Fruit fly (Drosophila melanogaster) whole organism, embryonic: Measurements from ENCODE around the gene H15.

Experiments
- ATbp ChIP-seq: fragments of 200-800 bp; sonication (Bioruptor generic); optimal IDR thresholded peaks from 2 replicates; lab custom pipeline; 2017; ENCODE audit warnings: missing biosample characterization, mild to moderate bottlenecking, missing genetic modification characterization, missing genetic modification reagents
- BEAF-32 ChIP-seq: fragments of 200-800 bp; sonication (Bioruptor generic); optimal IDR thresholded peaks from 3 replicates; lab custom pipeline; 2017; ENCODE audit warnings: missing biosample characterization, missing genetic modification characterization, mild to moderate bottlenecking, moderate library complexity, missing genetic modification reagents
- CG10274 ChIP-seq: fragments of 200-800 bp; sonication (Bioruptor generic); optimal IDR thresholded peaks from 3 replicates; lab custom pipeline; 2017; ENCODE audit warnings: missing biosample characterization, mild to moderate bottlenecking, missing genetic modification characterization
- CG10366 ChIP-seq: fragments of 200-800 bp; sonication (Bioruptor generic); IDR thresholded peaks from 2 replicates; pipeline ENCODE4 v1.3.6; 2022; ENCODE audit warnings: missing biosample characterization, missing genetic modification characterization
- CG11560 ChIP-seq: fragments of 200-800 bp; sonication (Bioruptor generic); IDR thresholded peaks from 3 replicates; pipeline ENCODE4 v1.3.6; 2022; ENCODE audit warnings: missing biosample characterization, missing genetic modification characterization
- CG12942 ChIP-seq: fragments of 200-800 bp; sonication (Bioruptor generic); optimal IDR thresholded peaks from 3 replicates; lab custom pipeline; 2016; ENCODE audit warnings: missing biosample characterization, missing genetic modification characterization
- CG14860 ChIP-seq: fragments of 200-800 bp; sonication (Bioruptor generic); IDR thresholded peaks from 3 replicates; pipeline ENCODE4 v1.3.6; 2022; ENCODE audit warnings: missing biosample characterization, missing genetic modification characterization; ENCODE audit not compliant: partially characterized antibody
- CG17612 ChIP-seq: fragments of 200-800 bp; sonication (Bioruptor generic); IDR thresholded peaks from 2 replicates; pipeline ENCODE4 v1.3.6; 2022; ENCODE audit warnings: missing biosample characterization, missing genetic modification characterization
- CG17802 ChIP-seq: fragments of 200-800 bp; sonication (Bioruptor generic); optimal IDR thresholded peaks from 2 replicates; lab custom pipeline; 2018; ENCODE audit warnings: missing biosample characterization, mild to moderate bottlenecking, missing genetic modification characterization, moderate library complexity
- CG17829 ChIP-seq: fragments of 200-800 bp; optimal IDR thresholded peaks from 2 replicates; lab custom pipeline; 2019; ENCODE audit warnings: missing biosample characterization, mild to moderate bottlenecking, missing genetic modification characterization, moderate library complexity
- CG18764 ChIP-seq: fragments of 200-800 bp; sonication (Bioruptor generic); optimal IDR thresholded peaks from 3 replicates; lab custom pipeline; 2016; ENCODE audit warnings: missing biosample characterization, missing genetic modification characterization
- CG2116 ChIP-seq: fragments of 200-800 bp; sonication (Bioruptor generic); optimal IDR thresholded peaks from 3 replicates; lab custom pipeline; 2018; ENCODE audit warnings: missing biosample characterization, mild to moderate bottlenecking, missing genetic modification characterization
- CG30403 ChIP-seq: fragments of 200-800 bp; sonication (Bioruptor generic); optimal IDR thresholded peaks from 3 replicates; lab custom pipeline; 2016; ENCODE audit warnings: missing biosample characterization, missing genetic modification characterization
- CG31388 ChIP-seq: fragments of 200-800 bp; sonication (Bioruptor generic); optimal IDR thresholded peaks from 2 replicates; lab custom pipeline; 2016; ENCODE audit warnings: missing biosample characterization, missing genetic modification characterization
- CG32772 ChIP-seq: fragments of 200-800 bp; sonication (Bioruptor generic); IDR thresholded peaks from 2 replicates; pipeline ENCODE4 v1.3.6; 2022; ENCODE audit warnings: missing biosample characterization, missing genetic modification characterization
- CG33213 ChIP-seq: fragments of 200-800 bp; sonication (Bioruptor generic); optimal IDR thresholded peaks from 3 replicates; lab custom pipeline; 2016; ENCODE audit warnings: missing biosample characterization, missing genetic modification characterization
- CG3995 ChIP-seq: fragments of 200-800 bp; sonication (Bioruptor generic); optimal IDR thresholded peaks from 3 replicates; lab custom pipeline; 2016; ENCODE audit warnings: missing biosample characterization, missing genetic modification characterization
- CG43689 ChIP-seq: fragments of 200-800 bp; sonication (Bioruptor generic); IDR thresholded peaks from 2 replicates; pipeline ENCODE4 v1.3.6; 2022; ENCODE audit warnings: missing biosample characterization, missing genetic modification characterization
- CG4617 ChIP-seq: fragments of 200-800 bp; sonication (Bioruptor generic); optimal IDR thresholded peaks from 3 replicates; lab custom pipeline; 2016; ENCODE audit warnings: missing biosample characterization, missing genetic modification characterization, borderline replicate concordance
- CG6654 ChIP-seq: fragments of 200-800 bp; sonication (Bioruptor generic); optimal IDR thresholded peaks from 2 replicates; lab custom pipeline; 2017; ENCODE audit warnings: missing biosample characterization, mild to moderate bottlenecking, missing genetic modification characterization
- CG6689 ChIP-seq: fragments of 200-800 bp; sonication (Bioruptor generic); IDR thresholded peaks from 2 replicates; pipeline ENCODE4 v1.3.6; 2022; ENCODE audit warnings: missing biosample characterization, missing genetic modification characterization
- CG6791 ChIP-seq: fragments of 200-800 bp; sonication (Bioruptor generic); IDR thresholded peaks from 3 replicates; pipeline ENCODE4 v1.3.6; 2022; ENCODE audit warnings: missing biosample characterization, missing genetic modification characterization; ENCODE audit not compliant: partially characterized antibody
- CG7786 ChIP-seq: fragments of 200-800 bp; sonication (Bioruptor generic); optimal IDR thresholded peaks from 2 replicates; lab custom pipeline; 2016; ENCODE audit warnings: missing biosample characterization, missing genetic modification characterization
- CTCF ChIP-seq: fragments of 200-800 bp; sonication (Bioruptor generic); optimal IDR thresholded peaks from 2 replicates; lab custom pipeline; 2017; ENCODE audit warnings: missing biosample characterization, mild to moderate bottlenecking, missing genetic modification characterization, moderate library complexity
- Dbx ChIP-seq: fragments of 200-800 bp; sonication (Bioruptor generic); IDR thresholded peaks from 3 replicates; pipeline ENCODE4 v1.3.6; 2022; ENCODE audit warnings: missing biosample characterization, missing genetic modification characterization
- Dfd ChIP-seq, 2 experiments: fragments of >200 bp; optimal IDR thresholded peaks; 2 replicates each; lab custom pipeline; 2017; ENCODE audit warnings: missing biosample characterization in 2 of 2, missing genetic modification characterization in 2 of 2
- Doc3 ChIP-seq: fragments of 200-800 bp; sonication (Bioruptor generic); IDR thresholded peaks from 3 replicates; pipeline ENCODE4 v1.3.6; 2022; ENCODE audit warnings: missing biosample characterization, missing genetic modification characterization; ENCODE audit not compliant: partially characterized antibody
- Ets65A ChIP-seq: fragments of 200-800 bp; sonication (Bioruptor generic); peaks from one replicate; lab custom pipeline; 2016; ENCODE audit warnings: missing biosample characterization, missing genetic modification characterization
- H2.0 ChIP-seq: fragments of 200-800 bp; sonication (Bioruptor generic); IDR thresholded peaks from 2 replicates; pipeline ENCODE4 v1.3.6; 2022; ENCODE audit warnings: missing biosample characterization, missing genetic modification characterization
- Hand ChIP-seq: fragments of 200-800 bp; sonication (Bioruptor generic); optimal IDR thresholded peaks from 2 replicates; lab custom pipeline; 2017; ENCODE audit warnings: mild to moderate bottlenecking, missing biosample characterization, missing genetic modification reagents, missing genetic modification characterization
- Meics ChIP-seq: fragments of 200-800 bp; sonication (Bioruptor generic); optimal IDR thresholded peaks from 2 replicates; lab custom pipeline; 2017; ENCODE audit warnings: missing biosample characterization, mild to moderate bottlenecking, missing genetic modification characterization
- Poxn ChIP-seq: fragments of 200-800 bp; sonication (Bioruptor generic); IDR thresholded peaks from 2 replicates; pipeline ENCODE4 v1.3.6; 2022; ENCODE audit warnings: missing biosample characterization, missing genetic modification characterization
- Sox102F ChIP-seq: fragments of 200-800 bp; sonication (Bioruptor generic); optimal IDR thresholded peaks from 2 replicates; lab custom pipeline; 2018; ENCODE audit warnings: missing biosample characterization, mild to moderate bottlenecking, missing genetic modification characterization, moderate library complexity
- ac ChIP-seq: fragments of 200-800 bp; sonication (Bioruptor generic); optimal IDR thresholded peaks from 3 replicates; lab custom pipeline; 2017; ENCODE audit warnings: missing biosample characterization, mild to moderate bottlenecking, missing genetic modification characterization
- az2 ChIP-seq: fragments of 200-800 bp; sonication (Bioruptor generic); optimal IDR thresholded peaks from 3 replicates; lab custom pipeline; 2016; ENCODE audit warnings: missing biosample characterization, missing genetic modification characterization
- bowl ChIP-seq: fragments of 200-800 bp; sonication (Bioruptor generic); IDR thresholded peaks from 2 replicates; pipeline ENCODE4 v1.3.6; 2022; ENCODE audit warnings: missing biosample characterization, missing genetic modification characterization
- bsh ChIP-seq, 2 experiments: fragments of 200-800 bp; sonication (Bioruptor generic); optimal IDR thresholded peaks; 2 replicates each; lab custom pipeline; 2017 to 2018; ENCODE audit warnings: mild to moderate bottlenecking in 2 of 2, missing biosample characterization in 2 of 2, missing genetic modification characterization in 2 of 2, moderate library complexity in 1 of 2
- cas ChIP-seq: fragments of 200-800 bp; sonication (Bioruptor generic); IDR thresholded peaks from 2 replicates; pipeline ENCODE4 v1.3.6; 2022; ENCODE audit warnings: missing biosample characterization, missing genetic modification characterization
- chif ChIP-seq, 2 experiments: fragments of 200-800 bp; sonication (Bioruptor generic); optimal IDR thresholded peaks; 3 replicates each; lab custom pipeline; 2016; ENCODE audit warnings: missing biosample characterization in 2 of 2, missing genetic modification characterization in 2 of 2
- dimm ChIP-seq: fragments of 200-800 bp; sonication (Bioruptor generic); IDR thresholded peaks from 2 replicates; pipeline ENCODE4 v1.3.6; 2022; ENCODE audit warnings: missing biosample characterization, missing genetic modification characterization
- fd102C ChIP-seq: fragments of 200-800 bp; sonication (Bioruptor generic); optimal IDR thresholded peaks from 2 replicates; lab custom pipeline; 2018; ENCODE audit warnings: missing biosample characterization, mild to moderate bottlenecking, missing genetic modification characterization, moderate library complexity
- gce ChIP-seq: fragments of 200-800 bp; sonication (Bioruptor generic); IDR thresholded peaks from 3 replicates; pipeline ENCODE4 v1.3.6; 2022; ENCODE audit warnings: missing biosample characterization, missing genetic modification characterization
- h ChIP-seq: fragments of >200 bp; optimal IDR thresholded peaks from 2 replicates; lab custom pipeline; 2017
- hbn ChIP-seq: fragments of 200-800 bp; sonication (Bioruptor generic); IDR thresholded peaks from 2 replicates; pipeline ENCODE4 v1.3.6; 2022; ENCODE audit warnings: missing biosample characterization, missing genetic modification characterization; ENCODE audit not compliant: partially characterized antibody
- lab ChIP-seq: fragments of 200-800 bp; sonication (Bioruptor generic); optimal IDR thresholded peaks from 3 replicates; lab custom pipeline; 2017; ENCODE audit warnings: missing biosample characterization, missing genetic modification characterization, mild to moderate bottlenecking, moderate library complexity, missing genetic modification reagents
- nmo ChIP-seq: fragments of 200-800 bp; sonication (Bioruptor generic); optimal IDR thresholded peaks from 2 replicates; lab custom pipeline; 2018; ENCODE audit warnings: missing biosample characterization, mild to moderate bottlenecking, missing genetic modification characterization, moderate library complexity
- p53 ChIP-seq: fragments of 200-800 bp; sonication (Bioruptor generic); optimal IDR thresholded peaks from 2 replicates; lab custom pipeline; 2016; ENCODE audit warnings: missing biosample characterization, missing genetic modification characterization
- pho ChIP-seq: fragments of 200-800 bp; sonication (Bioruptor generic); optimal IDR thresholded peaks from 2 replicates; lab custom pipeline; 2016; ENCODE audit warnings: missing biosample characterization, missing genetic modification characterization
- rib ChIP-seq: fragments of 200-800 bp; sonication (Bioruptor generic); IDR thresholded peaks from 2 replicates; pipeline ENCODE4 v1.3.6; 2022; ENCODE audit warnings: missing biosample characterization, missing genetic modification characterization
- sr ChIP-seq: fragments of 200-800 bp; sonication (Bioruptor generic); IDR thresholded peaks from 3 replicates; pipeline ENCODE4 v1.3.6; 2022; ENCODE audit warnings: missing biosample characterization, missing genetic modification characterization
- yki ChIP-seq: fragments of >200 bp; optimal IDR thresholded peaks from 3 replicates; lab custom pipeline; 2018
- zen2 ChIP-seq: fragments of 200-800 bp; sonication (Bioruptor generic); IDR thresholded peaks from 3 replicates; pipeline ENCODE4 v1.3.6; 2022; ENCODE audit warnings: missing biosample characterization, missing genetic modification characterization; ENCODE audit not compliant: partially characterized antibody

The H15 gene

DNA sequence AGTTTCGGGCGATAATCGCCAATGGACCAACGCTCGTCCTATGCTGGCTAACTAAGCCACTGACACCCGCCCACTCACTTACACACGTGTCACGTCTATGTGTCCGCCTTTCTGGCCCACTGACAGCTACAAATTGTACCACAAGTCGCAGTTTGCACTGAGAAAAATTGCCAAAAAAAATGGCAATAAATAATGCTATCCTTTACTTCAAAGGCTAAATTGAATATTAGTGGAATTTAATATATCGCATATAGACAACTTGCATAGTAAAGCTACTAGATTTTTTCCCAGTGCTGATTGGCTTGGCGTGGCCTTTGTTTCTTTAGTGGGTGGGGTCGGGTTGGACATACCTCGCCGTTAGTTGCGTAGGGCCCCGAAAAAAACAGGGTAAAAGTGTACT, 21.3 kb downstream of the H15 start (continued):
- peak; percentile 63 for TF ChIP-seq dimm
- no peak for TF ChIP-seq CG31388 (GFP tag; lab: Kevin White, UChicago)
- TF ChIP-seq CG43689 (GFP tag; lab: Robert Waterston, UW): no peak
- no peak for TF ChIP-seq CG3995
- no peak for TF ChIP-seq CTCF
- TF ChIP-seq CG7786 (GFP tag; lab: Kevin White, UChicago): peak; percentile 36
- no peak for TF ChIP-seq cas (GFP tag; lab: Robert Waterston, UW)
- TF ChIP-seq CG30403 (GFP tag; lab: Kevin White, UChicago): peak; percentile 62
- TF ChIP-seq pho (GFP tag; lab: Kevin White, UChicago): no peak
- peak; percentile 61 to 72 for TF ChIP-seq chif (GFP tag; optimal IDR thresholded peaks at IDR 0.05; lab: Kevin White, UChicago)
- no peak for TF ChIP-seq ac (GFP tag; lab: Kevin White, UChicago)
- TF ChIP-seq H2.0 (GFP tag; lab: Robert Waterston, UW): peak; percentile 39; the same call in 1 of the 2 replicates
- no peak for TF ChIP-seq hbn (GFP tag; lab: Robert Waterston, UW)
- peak; percentile 25 for TF ChIP-seq Meics
- peak; percentile 49 for TF ChIP-seq CG17829 (tag; lab: Kevin White, UChicago)
- peak; percentile 60 for TF ChIP-seq nmo (GFP tag; lab: Kevin White, UChicago)
- TF ChIP-seq CG4617 (GFP tag; lab: Kevin White, UChicago): no peak
- TF ChIP-seq CG17612: no peak
- TF ChIP-seq Dbx (GFP tag; lab: Robert Waterston, UW): 0 out of 3 replicates have a peak, but pooled peaks have one; percentile 34
- TF ChIP-seq CG6791 (GFP tag; lab: Robert Waterston, UW): no peak
- peak; percentile 8 for TF ChIP-seq CG17802
- TF ChIP-seq yki (lab: Kevin White, UChicago): no peak
- TF ChIP-seq BEAF-32 (GFP tag; lab: Kevin White, UChicago): no peak
- no peak for TF ChIP-seq CG2116 (GFP tag; lab: Kevin White, UChicago)
- peak; percentile 35; the same call in 1 of the 3 replicates for TF ChIP-seq CG11560 (tag; lab: Robert Waterston, UW)
- no peak for TF ChIP-seq CG12942 (GFP tag; lab: Kevin White, UChicago)
- TF ChIP-seq CG10274 (GFP tag; lab: Kevin White, UChicago): no peak
- TF ChIP-seq bsh (GFP tag; optimal IDR thresholded peaks at IDR 0.05; lab: Kevin White, UChicago): peak in 1 of 2 experiments; percentile 83
- TF ChIP-seq fd102C (GFP tag; lab: Kevin White, UChicago): no peak
- TF ChIP-seq CG6689 (GFP tag; lab: Robert Waterston, UW): peak; percentile 66
- TF ChIP-seq CG33213: peak; percentile 58
- no peak for TF ChIP-seq zen2 (GFP tag; lab: Robert Waterston, UW)
- no peak for TF ChIP-seq h
- no peak for TF ChIP-seq CG18764
- TF ChIP-seq Poxn: no peak
- TF ChIP-seq bowl (GFP tag; lab: Robert Waterston, UW): no peak
- TF ChIP-seq Ets65A (GFP tag; lab: Kevin White, UChicago): peak; percentile 96
- TF ChIP-seq Doc3 (GFP tag; lab: Robert Waterston, UW): no peak
- 0 out of 3 replicates have a peak, but pooled peaks have one; percentile 25 for TF ChIP-seq sr
- no peak for TF ChIP-seq rib
- TF ChIP-seq CG6654 (GFP tag; lab: Kevin White, UChicago): peak; percentile 1
- no peak for TF ChIP-seq Hand
- no peak for TF ChIP-seq p53 (GFP tag; lab: Kevin White, UChicago)
- peak; percentile 67 for TF ChIP-seq lab
- TF ChIP-seq CG14860 (GFP tag; lab: Robert Waterston, UW): no peak
- peak; percentile 75 for TF ChIP-seq Sox102F (GFP tag; lab: Kevin White, UChicago)
- TF ChIP-seq CG32772 (GFP tag; lab: Robert Waterston, UW): peak; percentile 47; the same call in 1 of the 2 replicates
- peak; percentile 51 for TF ChIP-seq CG10366
- peak; percentile 57 for TF ChIP-seq az2 (GFP tag; lab: Kevin White, UChicago)
- 0 out of 3 replicates have a peak, but pooled peaks have one; percentile 55 for TF ChIP-seq gce (GFP tag; lab: Robert Waterston, UW)
- no peak for TF ChIP-seq Dfd (GFP tag; optimal IDR thresholded peaks at IDR 0.05; lab: Kevin White, UChicago)
- peak; percentile 62 for TF ChIP-seq ATbp (GFP tag; lab: Kevin White, UChicago)
